Fruit fly (Drosophila melanogaster) whole organism, prepupa: ENCODE results near the gene Smyd3.

Experiments
- CG9139 ChIP-seq: fragments of 200-800 bp; sonication (Bioruptor generic); optimal IDR thresholded peaks from 3 replicates; lab custom pipeline; 2017; ENCODE audit warnings: missing biosample characterization, mild to moderate bottlenecking, missing genetic modification characterization
- pdm3 ChIP-seq: fragments of 200-800 bp; sonication (Bioruptor generic); optimal IDR thresholded peaks from 3 replicates; lab custom pipeline; 2016; ENCODE audit warnings: missing biosample characterization, missing genetic modification characterization

DNA sequence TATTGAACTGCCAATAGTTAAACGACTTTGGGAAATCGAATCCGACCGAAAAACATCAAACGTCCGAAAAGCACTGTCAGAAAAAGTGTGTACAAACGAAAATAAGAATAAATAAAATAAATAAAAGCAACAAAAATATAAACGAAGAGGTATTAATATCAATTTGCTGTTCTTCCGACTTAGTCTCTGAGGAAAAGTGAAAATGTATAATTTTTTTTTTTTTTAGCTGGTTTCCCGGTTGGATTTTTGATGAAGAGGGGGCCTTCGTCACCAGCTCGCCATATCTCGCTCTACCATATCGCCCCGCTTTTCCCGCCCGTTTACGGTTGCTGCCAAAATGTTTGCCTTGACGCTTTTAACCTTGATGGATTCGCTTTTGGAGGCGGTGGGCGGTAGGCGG is 30.0 kb upstream of the Smyd3 start:
- TF ChIP-seq pdm3 (GFP tag; lab: Kevin White, UChicago), result no peak
- no peak for TF ChIP-seq CG9139
